Worm (Caenorhabditis elegans) whole organism, mixed stage, embryonic: ENCODE results near the gene T23B5.3.

ENCODE experiments used
- M03D4.4 ChIP-seq: sonication (generic microtip); optimal IDR thresholded peaks from 2 replicates; lab custom pipeline; 2017; ENCODE audit warnings: mild to moderate bottlenecking, missing genetic modification characterization, missing compliant biosample characterization
- bed-3 ChIP-seq: fragments of 200-800 bp; sonication (Bioruptor generic); optimal IDR thresholded peaks from 3 replicates; lab custom pipeline; 2018; ENCODE audit warnings: mild to moderate bottlenecking, missing genetic modification characterization, moderate library complexity, missing compliant biosample characterization
- blmp-1 ChIP-seq: fragments of 150-350 bp; optimal IDR thresholded peaks from 2 replicates; lab custom pipeline; 2014; ENCODE audit warnings: missing biosample characterization, missing genetic modification characterization
- ceh-83 ChIP-seq: fragments of 200-800 bp; sonication (Bioruptor generic); optimal IDR thresholded peaks from 2 replicates; lab custom pipeline; 2018; ENCODE audit warnings: mild to moderate bottlenecking, missing genetic modification characterization, missing compliant biosample characterization
- cnd-1 ChIP-seq: fragments of 200-800 bp; sonication (Bioruptor generic); optimal IDR thresholded peaks from 2 replicates; lab custom pipeline; 2018; ENCODE audit warnings: mild to moderate bottlenecking, missing genetic modification characterization, missing compliant biosample characterization
- drap-1 ChIP-seq: fragments of 200-800 bp; sonication (Bioruptor generic); optimal IDR thresholded peaks from 3 replicates; lab custom pipeline; 2018; ENCODE audit warnings: mild to moderate bottlenecking, missing genetic modification characterization, missing compliant biosample characterization
- elt-1 ChIP-seq: sonication (generic microtip); optimal IDR thresholded peaks from 2 replicates; lab custom pipeline; 2017; ENCODE audit warnings: missing genetic modification characterization, mild to moderate bottlenecking, missing compliant biosample characterization, antibody characterized with exemption, moderate library complexity, borderline replicate concordance; ENCODE audit not compliant: insufficient read depth
- elt-3 ChIP-seq: fragments of 150-350 bp; optimal IDR thresholded peaks from 2 replicates; lab custom pipeline; 2014; ENCODE audit warnings: missing biosample characterization, missing genetic modification characterization
- flh-1 ChIP-seq: fragments of 200-800 bp; sonication (Bioruptor generic); optimal IDR thresholded peaks from 2 replicates; lab custom pipeline; 2018; ENCODE audit warnings: mild to moderate bottlenecking, missing genetic modification characterization, moderate library complexity, missing compliant biosample characterization
- ham-2 ChIP-seq: fragments of 200-800 bp; sonication (Bioruptor generic); optimal IDR thresholded peaks from 2 replicates; lab custom pipeline; 2018; ENCODE audit warnings: mild to moderate bottlenecking, missing genetic modification characterization, missing compliant biosample characterization
- hlh-1 ChIP-seq: fragments of 150-350 bp; optimal IDR thresholded peaks from 2 replicates; lab custom pipeline; 2014; ENCODE audit warnings: missing biosample characterization, missing genetic modification reagents, missing genetic modification characterization
- lin-13 ChIP-seq: fragments of 150-350 bp; optimal IDR thresholded peaks from 2 replicates; lab custom pipeline; 2014; ENCODE audit warnings: missing biosample characterization, missing genetic modification characterization
- lin-32 ChIP-seq: fragments of 200-800 bp; sonication (Bioruptor generic); optimal IDR thresholded peaks from 2 replicates; lab custom pipeline; 2018; ENCODE audit warnings: mild to moderate bottlenecking, missing genetic modification characterization, missing compliant biosample characterization
- lsy-2 ChIP-seq: fragments of 150-350 bp; optimal IDR thresholded peaks from 2 replicates; lab custom pipeline; 2014; ENCODE audit warnings: missing biosample characterization, missing genetic modification characterization
- mab-5 ChIP-seq: fragments of 150-350 bp; optimal IDR thresholded peaks from 2 replicates; lab custom pipeline; 2014; ENCODE audit warnings: missing biosample characterization, missing genetic modification characterization
- mep-1 ChIP-seq: fragments of 150-350 bp; optimal IDR thresholded peaks from 2 replicates; lab custom pipeline; 2017; ENCODE audit warnings: missing biosample characterization, missing genetic modification reagents, missing genetic modification characterization, inconsistent platforms
- mls-2 ChIP-seq: sonication (generic microtip); optimal IDR thresholded peaks from 2 replicates; lab custom pipeline; 2016; ENCODE audit warnings: mild to moderate bottlenecking, missing genetic modification characterization, moderate library complexity, missing compliant biosample characterization
- nhr-12 ChIP-seq: fragments of 150-350 bp; optimal IDR thresholded peaks from 2 replicates; lab custom pipeline; 2014; ENCODE audit warnings: missing biosample characterization, missing genetic modification characterization
- nhr-237 ChIP-seq: fragments of 150-350 bp; optimal IDR thresholded peaks from 2 replicates; lab custom pipeline; 2014; ENCODE audit warnings: missing biosample characterization, missing genetic modification characterization
- nhr-28 ChIP-seq: fragments of 150-350 bp; optimal IDR thresholded peaks from 2 replicates; lab custom pipeline; 2014; ENCODE audit warnings: missing biosample characterization, missing genetic modification characterization
- nhr-76 ChIP-seq: sonication (generic microtip); optimal IDR thresholded peaks from 2 replicates; lab custom pipeline; 2017; ENCODE audit warnings: missing biosample characterization, missing genetic modification characterization
- pha-4 ChIP-seq: fragments of 150-350 bp; optimal IDR thresholded peaks from 2 replicates; lab custom pipeline; 2018; ENCODE audit warnings: missing biosample characterization, missing genetic modification reagents, missing genetic modification characterization
- sem-2 ChIP-seq: fragments of 200-800 bp; sonication (Bioruptor generic); optimal IDR thresholded peaks from 2 replicates; lab custom pipeline; 2018; ENCODE audit warnings: mild to moderate bottlenecking, missing genetic modification characterization, missing compliant biosample characterization
- snpc-4 ChIP-seq: fragments of 150-350 bp; optimal IDR thresholded peaks from 2 replicates; lab custom pipeline; 2014; ENCODE audit warnings: missing biosample characterization, missing genetic modification characterization
- sptf-1 ChIP-seq: sonication (generic microtip); optimal IDR thresholded peaks from 2 replicates; lab custom pipeline; 2017; ENCODE audit warnings: mild to moderate bottlenecking, missing genetic modification characterization, moderate library complexity, missing compliant biosample characterization
- tbx-8 ChIP-seq: fragments of 200-800 bp; sonication (Bioruptor generic); optimal IDR thresholded peaks from 2 replicates; lab custom pipeline; 2018; ENCODE audit warnings: mild to moderate bottlenecking, missing genetic modification characterization, moderate library complexity, missing compliant biosample characterization
- unc-120 ChIP-seq: sonication (generic microtip); optimal IDR thresholded peaks from 2 replicates; lab custom pipeline; 2017; ENCODE audit warnings: missing genetic modification characterization, missing compliant biosample characterization; ENCODE audit not compliant: poor library complexity, severe bottlenecking
- unc-39 ChIP-seq: fragments of 150-350 bp; optimal IDR thresholded peaks from 2 replicates; lab custom pipeline; 2014; ENCODE audit warnings: missing biosample characterization, missing genetic modification characterization
- unc-62 ChIP-seq: fragments of 150-350 bp; optimal IDR thresholded peaks from 2 replicates; lab custom pipeline; 2014; ENCODE audit warnings: missing biosample characterization, missing genetic modification reagents, missing genetic modification characterization
- zip-8 ChIP-seq: fragments of 150-350 bp; optimal IDR thresholded peaks from 2 replicates; lab custom pipeline; 2014; ENCODE audit warnings: missing biosample characterization, missing genetic modification characterization
- ztf-11 ChIP-seq: fragments of 150-350 bp; optimal IDR thresholded peaks from 2 replicates; lab custom pipeline; 2014; ENCODE audit warnings: missing biosample characterization, missing genetic modification characterization

Gene T23B5.3

DNA sequence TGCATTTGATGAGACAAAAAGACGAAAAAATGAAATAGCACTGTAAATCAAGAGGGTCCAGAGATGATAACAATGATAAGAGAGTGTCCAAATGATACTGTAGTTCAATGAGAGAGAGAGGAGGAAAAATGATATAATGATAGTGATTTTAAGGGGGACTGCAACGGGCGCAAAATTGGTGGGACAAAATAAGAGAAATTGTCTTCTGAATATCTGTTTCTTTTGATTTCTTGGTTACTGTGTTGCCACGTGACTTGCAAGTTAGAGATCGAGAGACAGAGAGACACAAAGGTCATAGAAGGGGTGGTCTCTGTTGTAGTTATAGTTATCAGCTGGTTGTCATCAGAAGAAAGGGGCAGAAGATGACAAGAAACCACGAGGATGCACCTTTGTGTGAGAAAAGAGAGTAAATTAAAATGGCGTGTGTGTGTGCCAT is 27.5 kb downstream of the T23B5.3 start:
- TF ChIP-seq tbx-8 (no peak), unc-39 (no peak), elt-3 (peak; percentile 89), unc-120 (tag; lab: Kevin White, UChicago) (no peak)
- TF ChIP-seq, all 35 proteins: peak for 1

DNA sequence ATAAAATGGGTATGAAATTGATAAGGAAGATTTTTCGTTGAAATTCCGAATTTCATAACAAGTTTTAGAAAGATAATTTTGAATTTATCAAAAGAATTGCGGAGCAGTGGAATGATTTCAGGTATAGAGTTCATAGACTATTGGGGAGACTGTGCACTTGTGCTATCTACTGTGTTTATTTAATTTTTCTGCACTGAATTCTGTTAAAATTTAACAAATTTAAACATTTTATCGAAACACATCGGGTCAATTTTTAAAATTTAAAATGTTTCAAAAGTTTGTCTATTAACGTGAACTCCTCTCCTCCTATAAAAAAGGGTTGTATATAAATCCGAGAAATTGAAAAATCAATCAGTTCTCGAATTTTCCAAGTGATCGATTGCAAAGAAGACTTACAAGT is 29.1 kb downstream of the T23B5.3 start, which contains the start of gene C27D8.1:
TSS of gene C27D8.1 (plus strand) at position 301 of the 400 bp plus-strand sequence.
- no peak for TF ChIP-seq sem-2 (GFP tag; lab: Kevin White, UChicago)
- TF ChIP-seq hlh-1 (tag; lab: Kevin White, UChicago) = no peak
- TF ChIP-seq unc-39 = no peak
- TF ChIP-seq snpc-4 = no peak

DNA sequence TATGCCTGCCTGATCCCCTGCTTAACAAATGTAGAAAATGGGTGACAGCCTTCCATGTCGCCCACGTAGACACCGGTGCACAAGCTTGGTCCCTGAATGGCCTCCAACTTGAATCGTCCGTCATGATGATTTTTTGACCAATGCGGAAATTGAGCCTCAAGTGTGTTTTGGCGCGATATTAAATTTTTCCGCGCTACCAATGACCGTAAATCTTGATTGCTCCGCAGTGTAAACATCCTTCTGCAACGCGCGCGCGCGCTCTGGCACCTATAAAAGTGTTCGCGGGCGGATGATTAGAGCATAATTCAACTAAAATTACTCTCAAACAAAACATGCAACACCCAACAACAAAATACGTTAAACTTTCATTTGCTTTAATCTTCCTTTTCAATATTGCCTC is 31.2 kb downstream of the T23B5.3 start, which contains the start of gene idpp-7:
TSS of gene idpp-7 (plus strand) at position 301 of the 400 bp plus-strand sequence.
- TF ChIP-seq hlh-1 (tag; lab: Kevin White, UChicago) = no peak
- TF ChIP-seq unc-120 (tag; lab: Kevin White, UChicago) = no peak
- no peak for TF ChIP-seq sptf-1 (tag; lab: Kevin White, UChicago)
- no peak for TF ChIP-seq blmp-1 (tag; lab: Kevin White, UChicago)
- no peak for TF ChIP-seq ceh-83 (GFP tag; lab: Kevin White, UChicago)
- no peak for TF ChIP-seq zip-8 (tag; lab: Kevin White, UChicago)
- TF ChIP-seq lin-13 (tag; lab: Kevin White, UChicago) = no peak
- TF ChIP-seq nhr-12 (tag; lab: Kevin White, UChicago) = no peak
- TF ChIP-seq nhr-237 = no peak
- no peak for TF ChIP-seq pha-4
- TF ChIP-seq nhr-76 (tag; lab: Kevin White, UChicago) = no peak
- TF ChIP-seq bed-3 (GFP tag; lab: Kevin White, UChicago) = no peak
- no peak for TF ChIP-seq nhr-28 (tag; lab: Kevin White, UChicago)
- TF ChIP-seq elt-3 = no peak
- TF ChIP-seq mab-5 (tag; lab: Kevin White, UChicago) = no peak
- TF ChIP-seq ham-2 (GFP tag; lab: Kevin White, UChicago) = no peak
- TF ChIP-seq snpc-4 = no peak
- TF ChIP-seq cnd-1 = no peak
- TF ChIP-seq mep-1 (tag; lab: Kevin White, UChicago) = no peak

DNA sequence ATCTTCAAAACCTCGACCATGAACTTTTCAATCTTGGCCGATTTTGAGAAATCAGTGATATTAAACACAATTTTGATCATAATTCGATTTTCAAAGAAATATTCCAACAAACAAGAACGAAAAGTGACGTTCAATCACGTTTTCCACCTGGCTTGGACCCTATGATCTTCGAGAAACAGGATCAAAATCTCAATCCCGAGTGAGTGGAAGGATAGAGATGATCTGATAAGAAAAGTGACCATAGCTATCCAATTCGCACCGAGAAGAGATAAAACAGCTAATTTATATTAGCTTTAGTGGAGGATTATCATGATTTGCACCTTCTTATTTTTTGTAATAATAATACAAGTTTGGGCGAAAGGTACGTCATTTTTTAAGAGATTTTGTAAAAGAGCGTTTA is 32.6 kb downstream of the T23B5.3 start, which contains the start of gene T23F6.2:
TSS of gene T23F6.2 (plus strand) at position 251 of the 400 bp plus-strand sequence.
- TF ChIP-seq lin-13 (tag; lab: Kevin White, UChicago) = no peak
- TF ChIP-seq elt-1 (tag; lab: Kevin White, UChicago) = peak; percentile 47
- no peak for TF ChIP-seq mls-2 (tag; lab: Kevin White, UChicago)
- no peak for TF ChIP-seq unc-62
- no peak for TF ChIP-seq snpc-4
- TF ChIP-seq unc-39 = no peak

DNA sequence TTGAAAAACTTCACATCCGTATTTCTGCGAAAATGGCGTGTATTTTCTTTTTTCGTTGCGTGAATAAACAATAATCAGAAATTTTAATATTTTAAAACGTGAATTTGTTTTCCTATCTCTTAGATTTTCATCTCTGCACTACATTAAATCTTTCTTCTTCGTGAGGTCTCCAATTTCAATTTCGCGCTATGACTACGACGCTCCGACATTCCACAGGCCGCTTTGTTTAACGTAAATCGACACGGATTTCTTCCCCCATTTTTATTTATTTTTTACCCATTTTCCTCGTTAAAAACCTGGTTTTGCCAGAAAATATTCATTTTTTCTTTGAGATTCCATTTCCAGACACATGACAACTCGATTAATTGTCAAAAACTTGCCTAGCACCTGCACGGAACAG is 36.2 kb downstream of the T23B5.3 start, which contains the start of the genes T23F6.3 and rbd-1:
TSS of gene T23F6.3 (minus strand) at position 120 of the 400 bp plus-strand sequence.
TSS of gene rbd-1 (plus strand) at position 346 of the 400 bp plus-strand sequence.
- peak; percentile 40 for TF ChIP-seq mab-5 (tag; lab: Kevin White, UChicago)
- TF ChIP-seq lin-13 (tag; lab: Kevin White, UChicago) = peak; percentile 74
- TF ChIP-seq mep-1 (tag; lab: Kevin White, UChicago) = peak; percentile 81
- TF ChIP-seq pha-4 = peak; percentile 73
- TF ChIP-seq elt-1 (tag; lab: Kevin White, UChicago) = no peak
- TF ChIP-seq zip-8 (tag; lab: Kevin White, UChicago) = no peak
- TF ChIP-seq lsy-2 (tag; lab: Kevin White, UChicago) = peak; percentile 78
- no peak for TF ChIP-seq ceh-83 (GFP tag; lab: Kevin White, UChicago)
- no peak for TF ChIP-seq blmp-1 (tag; lab: Kevin White, UChicago)
- TF ChIP-seq ztf-11 (tag; lab: Kevin White, UChicago) = no peak
- no peak for TF ChIP-seq unc-39
- TF ChIP-seq flh-1 = no peak
- no peak for TF ChIP-seq elt-3
- TF ChIP-seq hlh-1 (tag; lab: Kevin White, UChicago) = peak; percentile 5
- no peak for TF ChIP-seq lin-32 (GFP tag; lab: Kevin White, UChicago)
- TF ChIP-seq sptf-1 (tag; lab: Kevin White, UChicago) = peak; percentile 71
- TF ChIP-seq drap-1 = peak; percentile 41
- no peak for TF ChIP-seq nhr-28 (tag; lab: Kevin White, UChicago)
- TF ChIP-seq nhr-237 = peak; percentile 81
- TF ChIP-seq M03D4.4 = peak; percentile 10
